Worm (Caenorhabditis elegans) whole organism, mixed stage, embryonic: ENCODE results near the gene Y15E3A.5.
A peak's percentile ranks its signal among the peaks of the same experiment; 100 is the strongest.

ENCODE experiments used
- M03D4.4 ChIP-seq: sonication (generic microtip); optimal IDR thresholded peaks from 2 replicates; lab custom pipeline; 2017; ENCODE audit warnings: mild to moderate bottlenecking, missing genetic modification characterization, missing compliant biosample characterization
- bed-3 ChIP-seq: fragments of 200-800 bp; sonication (Bioruptor generic); optimal IDR thresholded peaks from 3 replicates; lab custom pipeline; 2018; ENCODE audit warnings: mild to moderate bottlenecking, missing genetic modification characterization, moderate library complexity, missing compliant biosample characterization
- blmp-1 ChIP-seq: fragments of 150-350 bp; optimal IDR thresholded peaks from 2 replicates; lab custom pipeline; 2014; ENCODE audit warnings: missing biosample characterization, missing genetic modification characterization
- ceh-39 ChIP-seq: fragments of 150-350 bp; optimal IDR thresholded peaks from 2 replicates; lab custom pipeline; 2014; ENCODE audit warnings: missing biosample characterization, missing genetic modification characterization
- ceh-83 ChIP-seq: fragments of 200-800 bp; sonication (Bioruptor generic); optimal IDR thresholded peaks from 2 replicates; lab custom pipeline; 2018; ENCODE audit warnings: mild to moderate bottlenecking, missing genetic modification characterization, missing compliant biosample characterization
- ces-1 ChIP-seq: fragments of 150-350 bp; optimal IDR thresholded peaks from 2 replicates; lab custom pipeline; 2014; ENCODE audit warnings: missing biosample characterization, missing genetic modification reagents, missing genetic modification characterization
- cnd-1 ChIP-seq: fragments of 200-800 bp; sonication (Bioruptor generic); optimal IDR thresholded peaks from 2 replicates; lab custom pipeline; 2018; ENCODE audit warnings: mild to moderate bottlenecking, missing genetic modification characterization, missing compliant biosample characterization
- drap-1 ChIP-seq: fragments of 200-800 bp; sonication (Bioruptor generic); optimal IDR thresholded peaks from 3 replicates; lab custom pipeline; 2018; ENCODE audit warnings: mild to moderate bottlenecking, missing genetic modification characterization, missing compliant biosample characterization
- elt-1 ChIP-seq: sonication (generic microtip); optimal IDR thresholded peaks from 2 replicates; lab custom pipeline; 2017; ENCODE audit warnings: missing genetic modification characterization, mild to moderate bottlenecking, missing compliant biosample characterization, antibody characterized with exemption, moderate library complexity, borderline replicate concordance; ENCODE audit not compliant: insufficient read depth
- elt-3 ChIP-seq: fragments of 150-350 bp; optimal IDR thresholded peaks from 2 replicates; lab custom pipeline; 2014; ENCODE audit warnings: missing biosample characterization, missing genetic modification characterization
- flh-1 ChIP-seq: fragments of 200-800 bp; sonication (Bioruptor generic); optimal IDR thresholded peaks from 2 replicates; lab custom pipeline; 2018; ENCODE audit warnings: mild to moderate bottlenecking, missing genetic modification characterization, moderate library complexity, missing compliant biosample characterization
- ham-2 ChIP-seq: fragments of 200-800 bp; sonication (Bioruptor generic); optimal IDR thresholded peaks from 2 replicates; lab custom pipeline; 2018; ENCODE audit warnings: mild to moderate bottlenecking, missing genetic modification characterization, missing compliant biosample characterization
- hlh-1 ChIP-seq: fragments of 150-350 bp; optimal IDR thresholded peaks from 2 replicates; lab custom pipeline; 2014; ENCODE audit warnings: missing biosample characterization, missing genetic modification reagents, missing genetic modification characterization
- lin-13 ChIP-seq: fragments of 150-350 bp; optimal IDR thresholded peaks from 2 replicates; lab custom pipeline; 2014; ENCODE audit warnings: missing biosample characterization, missing genetic modification characterization
- lin-32 ChIP-seq: fragments of 200-800 bp; sonication (Bioruptor generic); optimal IDR thresholded peaks from 2 replicates; lab custom pipeline; 2018; ENCODE audit warnings: mild to moderate bottlenecking, missing genetic modification characterization, missing compliant biosample characterization
- lsy-2 ChIP-seq: fragments of 150-350 bp; optimal IDR thresholded peaks from 2 replicates; lab custom pipeline; 2014; ENCODE audit warnings: missing biosample characterization, missing genetic modification characterization
- mab-5 ChIP-seq: fragments of 150-350 bp; optimal IDR thresholded peaks from 2 replicates; lab custom pipeline; 2014; ENCODE audit warnings: missing biosample characterization, missing genetic modification characterization
- mls-2 ChIP-seq: sonication (generic microtip); optimal IDR thresholded peaks from 2 replicates; lab custom pipeline; 2016; ENCODE audit warnings: mild to moderate bottlenecking, missing genetic modification characterization, moderate library complexity, missing compliant biosample characterization
- nhr-12 ChIP-seq: fragments of 150-350 bp; optimal IDR thresholded peaks from 2 replicates; lab custom pipeline; 2014; ENCODE audit warnings: missing biosample characterization, missing genetic modification characterization
- nhr-2 ChIP-seq: fragments of 150-350 bp; optimal IDR thresholded peaks from 2 replicates; lab custom pipeline; 2014; ENCODE audit warnings: missing biosample characterization, missing genetic modification characterization
- nhr-28 ChIP-seq: fragments of 150-350 bp; optimal IDR thresholded peaks from 2 replicates; lab custom pipeline; 2014; ENCODE audit warnings: missing biosample characterization, missing genetic modification characterization
- nhr-76 ChIP-seq: sonication (generic microtip); optimal IDR thresholded peaks from 2 replicates; lab custom pipeline; 2017; ENCODE audit warnings: missing biosample characterization, missing genetic modification characterization
- sem-2 ChIP-seq: fragments of 200-800 bp; sonication (Bioruptor generic); optimal IDR thresholded peaks from 2 replicates; lab custom pipeline; 2018; ENCODE audit warnings: mild to moderate bottlenecking, missing genetic modification characterization, missing compliant biosample characterization
- snpc-4 ChIP-seq: fragments of 150-350 bp; optimal IDR thresholded peaks from 2 replicates; lab custom pipeline; 2014; ENCODE audit warnings: missing biosample characterization, missing genetic modification characterization
- sptf-1 ChIP-seq: sonication (generic microtip); optimal IDR thresholded peaks from 2 replicates; lab custom pipeline; 2017; ENCODE audit warnings: mild to moderate bottlenecking, missing genetic modification characterization, moderate library complexity, missing compliant biosample characterization
- tbx-8 ChIP-seq: fragments of 200-800 bp; sonication (Bioruptor generic); optimal IDR thresholded peaks from 2 replicates; lab custom pipeline; 2018; ENCODE audit warnings: mild to moderate bottlenecking, missing genetic modification characterization, moderate library complexity, missing compliant biosample characterization
- unc-39 ChIP-seq: fragments of 150-350 bp; optimal IDR thresholded peaks from 2 replicates; lab custom pipeline; 2014; ENCODE audit warnings: missing biosample characterization, missing genetic modification characterization
- zip-8 ChIP-seq: fragments of 150-350 bp; optimal IDR thresholded peaks from 2 replicates; lab custom pipeline; 2014; ENCODE audit warnings: missing biosample characterization, missing genetic modification characterization
- ztf-11 ChIP-seq: fragments of 150-350 bp; optimal IDR thresholded peaks from 2 replicates; lab custom pipeline; 2014; ENCODE audit warnings: missing biosample characterization, missing genetic modification characterization

The Y15E3A.5 gene

ce11 chrX:15382256-15382655 is 41.9 kb downstream of the Y15E3A.5 start:
- no peak for TF ChIP-seq bed-3
- TF ChIP-seq elt-1 (tag; lab: Kevin White, UChicago), result peak; percentile 75
- no peak for TF ChIP-seq nhr-28
- TF ChIP-seq M03D4.4 (tag; lab: Kevin White, UChicago), result no peak
- no peak for TF ChIP-seq nhr-12 (tag; lab: Kevin White, UChicago)
- TF ChIP-seq lin-13, result no peak

DNA sequence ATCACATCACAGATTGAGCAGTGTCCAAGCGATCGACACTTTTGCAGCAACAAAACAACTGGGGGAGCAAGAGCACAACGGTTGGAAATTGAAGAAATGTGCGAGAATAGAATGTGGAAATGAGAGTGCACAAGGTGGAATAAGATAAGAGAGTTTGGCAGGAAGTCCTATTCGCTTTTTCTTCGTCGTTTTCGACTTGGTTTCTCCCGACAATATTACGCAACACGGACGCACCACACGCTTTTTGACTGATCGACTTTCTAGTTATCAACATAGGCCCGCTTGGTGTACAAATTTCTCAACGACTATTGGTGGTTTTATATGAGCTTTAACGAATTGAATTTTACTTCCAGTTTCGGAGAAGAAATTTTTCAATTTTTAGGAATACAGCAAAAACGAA is 42.6 kb downstream of the Y15E3A.5 start:
- TF ChIP-seq hlh-1 (tag; lab: Kevin White, UChicago) (peak; percentile 30), lin-13 (no peak), zip-8 (peak; percentile 54), lsy-2 (tag; lab: Kevin White, UChicago) (no peak)

ce11 chrX:15384090-15384624 is 43.8 kb downstream of the Y15E3A.5 start:
- TF ChIP-seq lin-32 (GFP tag; lab: Kevin White, UChicago) (no peak), bed-3 (no peak), nhr-76 (tag; lab: Kevin White, UChicago) (no peak), flh-1 (GFP tag; lab: Kevin White, UChicago) (no peak), mab-5 (tag; lab: Kevin White, UChicago) (no peak), elt-1 (tag; lab: Kevin White, UChicago) (peak; percentile 44), nhr-12 (tag; lab: Kevin White, UChicago) (no peak)
- TF ChIP-seq, all 35 proteins: peak for 1

ce11 chrX:15385379-15385778 is 45.0 kb downstream of the Y15E3A.5 start:
- TF ChIP-seq elt-1 (tag; lab: Kevin White, UChicago) (no peak), mab-5 (tag; lab: Kevin White, UChicago) (no peak), bed-3 (no peak), ceh-83 (no peak)

- TF ChIP-seq drap-1 (no peak), ces-1 (GFP tag; lab: Kevin White, UChicago) (peak; percentile 30), cnd-1 (tag; lab: Kevin White, UChicago) (no peak), zip-8 (peak; percentile 42), blmp-1 (tag; lab: Kevin White, UChicago) (no peak), ham-2 (GFP tag; lab: Kevin White, UChicago) (no peak), elt-1 (tag; lab: Kevin White, UChicago) (no peak), ceh-39 (tag; lab: Kevin White, UChicago) (no peak), sptf-1 (peak; percentile 11), flh-1 (GFP tag; lab: Kevin White, UChicago) (no peak), ztf-11 (no peak), unc-39 (tag; lab: Kevin White, UChicago) (no peak)
Observed at ce11 chrX:15385807-15386349, 45.5 kb downstream of the Y15E3A.5 start.

- TF ChIP-seq blmp-1 (tag; lab: Kevin White, UChicago), result no peak
- no peak for TF ChIP-seq nhr-2 (tag; lab: Kevin White, UChicago)
- no peak for TF ChIP-seq snpc-4
- no peak for TF ChIP-seq lin-32 (GFP tag; lab: Kevin White, UChicago)
Observed at ce11 chrX:15388259-15388658, 47.9 kb downstream of the Y15E3A.5 start.

ce11 chrX:15389853-15390252 is 49.5 kb downstream of the Y15E3A.5 start:
- TF ChIP-seq ceh-83 (no peak), nhr-12 (tag; lab: Kevin White, UChicago) (no peak), tbx-8 (GFP tag; lab: Kevin White, UChicago) (no peak), sem-2 (GFP tag; lab: Kevin White, UChicago) (no peak), mls-2 (tag; lab: Kevin White, UChicago) (no peak), hlh-1 (tag; lab: Kevin White, UChicago) (no peak), elt-3 (no peak), nhr-28 (no peak), flh-1 (GFP tag; lab: Kevin White, UChicago) (no peak), ces-1 (GFP tag; lab: Kevin White, UChicago) (no peak)
